Worm (Caenorhabditis elegans) whole organism, mixed stage, embryonic: ENCODE results near the gene F59H6.14.
"Not testable (repeated sequence)": the region's sequence is repeated elsewhere in the genome, so short reads cannot be mapped to it uniquely, and the experiment has no call there.

Source experiments
- M03D4.4 ChIP-seq: sonication (generic microtip); optimal IDR thresholded peaks from 2 replicates; lab custom pipeline; 2017; ENCODE audit warnings: mild to moderate bottlenecking, missing genetic modification characterization, missing compliant biosample characterization
- bed-3 ChIP-seq: fragments of 200-800 bp; sonication (Bioruptor generic); optimal IDR thresholded peaks from 3 replicates; lab custom pipeline; 2018; ENCODE audit warnings: mild to moderate bottlenecking, missing genetic modification characterization, moderate library complexity, missing compliant biosample characterization
- blmp-1 ChIP-seq: fragments of 150-350 bp; optimal IDR thresholded peaks from 2 replicates; lab custom pipeline; 2014; ENCODE audit warnings: missing biosample characterization, missing genetic modification characterization
- ceh-39 ChIP-seq: fragments of 150-350 bp; optimal IDR thresholded peaks from 2 replicates; lab custom pipeline; 2014; ENCODE audit warnings: missing biosample characterization, missing genetic modification characterization
- ceh-43 ChIP-seq: fragments of 200-800 bp; sonication (Bioruptor generic); optimal IDR thresholded peaks from 2 replicates; lab custom pipeline; 2018; ENCODE audit warnings: mild to moderate bottlenecking, missing genetic modification characterization, moderate library complexity, missing compliant biosample characterization
- ceh-83 ChIP-seq: fragments of 200-800 bp; sonication (Bioruptor generic); optimal IDR thresholded peaks from 2 replicates; lab custom pipeline; 2018; ENCODE audit warnings: mild to moderate bottlenecking, missing genetic modification characterization, missing compliant biosample characterization
- ces-1 ChIP-seq: fragments of 150-350 bp; optimal IDR thresholded peaks from 2 replicates; lab custom pipeline; 2014; ENCODE audit warnings: missing biosample characterization, missing genetic modification reagents, missing genetic modification characterization
- cnd-1 ChIP-seq: fragments of 200-800 bp; sonication (Bioruptor generic); optimal IDR thresholded peaks from 2 replicates; lab custom pipeline; 2018; ENCODE audit warnings: mild to moderate bottlenecking, missing genetic modification characterization, missing compliant biosample characterization
- drap-1 ChIP-seq: fragments of 200-800 bp; sonication (Bioruptor generic); optimal IDR thresholded peaks from 3 replicates; lab custom pipeline; 2018; ENCODE audit warnings: mild to moderate bottlenecking, missing genetic modification characterization, missing compliant biosample characterization
- elt-1 ChIP-seq: sonication (generic microtip); optimal IDR thresholded peaks from 2 replicates; lab custom pipeline; 2017; ENCODE audit warnings: missing genetic modification characterization, mild to moderate bottlenecking, missing compliant biosample characterization, antibody characterized with exemption, moderate library complexity, borderline replicate concordance; ENCODE audit not compliant: insufficient read depth
- flh-1 ChIP-seq: fragments of 200-800 bp; sonication (Bioruptor generic); optimal IDR thresholded peaks from 2 replicates; lab custom pipeline; 2018; ENCODE audit warnings: mild to moderate bottlenecking, missing genetic modification characterization, moderate library complexity, missing compliant biosample characterization
- ham-2 ChIP-seq: fragments of 200-800 bp; sonication (Bioruptor generic); optimal IDR thresholded peaks from 2 replicates; lab custom pipeline; 2018; ENCODE audit warnings: mild to moderate bottlenecking, missing genetic modification characterization, missing compliant biosample characterization
- hlh-1 ChIP-seq: fragments of 150-350 bp; optimal IDR thresholded peaks from 2 replicates; lab custom pipeline; 2014; ENCODE audit warnings: missing biosample characterization, missing genetic modification reagents, missing genetic modification characterization
- lin-13 ChIP-seq: fragments of 150-350 bp; optimal IDR thresholded peaks from 2 replicates; lab custom pipeline; 2014; ENCODE audit warnings: missing biosample characterization, missing genetic modification characterization
- lin-32 ChIP-seq: fragments of 200-800 bp; sonication (Bioruptor generic); optimal IDR thresholded peaks from 2 replicates; lab custom pipeline; 2018; ENCODE audit warnings: mild to moderate bottlenecking, missing genetic modification characterization, missing compliant biosample characterization
- lsy-2 ChIP-seq: fragments of 150-350 bp; optimal IDR thresholded peaks from 2 replicates; lab custom pipeline; 2014; ENCODE audit warnings: missing biosample characterization, missing genetic modification characterization
- mab-5 ChIP-seq: fragments of 150-350 bp; optimal IDR thresholded peaks from 2 replicates; lab custom pipeline; 2014; ENCODE audit warnings: missing biosample characterization, missing genetic modification characterization
- mep-1 ChIP-seq: fragments of 150-350 bp; optimal IDR thresholded peaks from 2 replicates; lab custom pipeline; 2017; ENCODE audit warnings: missing biosample characterization, missing genetic modification reagents, missing genetic modification characterization, inconsistent platforms
- mls-2 ChIP-seq: sonication (generic microtip); optimal IDR thresholded peaks from 2 replicates; lab custom pipeline; 2016; ENCODE audit warnings: mild to moderate bottlenecking, missing genetic modification characterization, moderate library complexity, missing compliant biosample characterization
- nhr-2 ChIP-seq: fragments of 150-350 bp; optimal IDR thresholded peaks from 2 replicates; lab custom pipeline; 2014; ENCODE audit warnings: missing biosample characterization, missing genetic modification characterization
- nhr-237 ChIP-seq: fragments of 150-350 bp; optimal IDR thresholded peaks from 2 replicates; lab custom pipeline; 2014; ENCODE audit warnings: missing biosample characterization, missing genetic modification characterization
- nhr-28 ChIP-seq: fragments of 150-350 bp; optimal IDR thresholded peaks from 2 replicates; lab custom pipeline; 2014; ENCODE audit warnings: missing biosample characterization, missing genetic modification characterization
- nhr-76 ChIP-seq: sonication (generic microtip); optimal IDR thresholded peaks from 2 replicates; lab custom pipeline; 2017; ENCODE audit warnings: missing biosample characterization, missing genetic modification characterization
- pha-4 ChIP-seq: fragments of 150-350 bp; optimal IDR thresholded peaks from 2 replicates; lab custom pipeline; 2018; ENCODE audit warnings: missing biosample characterization, missing genetic modification reagents, missing genetic modification characterization
- sem-2 ChIP-seq: fragments of 200-800 bp; sonication (Bioruptor generic); optimal IDR thresholded peaks from 2 replicates; lab custom pipeline; 2018; ENCODE audit warnings: mild to moderate bottlenecking, missing genetic modification characterization, missing compliant biosample characterization
- snpc-4 ChIP-seq: fragments of 150-350 bp; optimal IDR thresholded peaks from 2 replicates; lab custom pipeline; 2014; ENCODE audit warnings: missing biosample characterization, missing genetic modification characterization
- sptf-1 ChIP-seq: sonication (generic microtip); optimal IDR thresholded peaks from 2 replicates; lab custom pipeline; 2017; ENCODE audit warnings: mild to moderate bottlenecking, missing genetic modification characterization, moderate library complexity, missing compliant biosample characterization
- tbx-8 ChIP-seq: fragments of 200-800 bp; sonication (Bioruptor generic); optimal IDR thresholded peaks from 2 replicates; lab custom pipeline; 2018; ENCODE audit warnings: mild to moderate bottlenecking, missing genetic modification characterization, moderate library complexity, missing compliant biosample characterization
- unc-120 ChIP-seq: sonication (generic microtip); optimal IDR thresholded peaks from 2 replicates; lab custom pipeline; 2017; ENCODE audit warnings: missing genetic modification characterization, missing compliant biosample characterization; ENCODE audit not compliant: poor library complexity, severe bottlenecking
- unc-39 ChIP-seq: fragments of 150-350 bp; optimal IDR thresholded peaks from 2 replicates; lab custom pipeline; 2014; ENCODE audit warnings: missing biosample characterization, missing genetic modification characterization
- unc-62 ChIP-seq: fragments of 150-350 bp; optimal IDR thresholded peaks from 2 replicates; lab custom pipeline; 2014; ENCODE audit warnings: missing biosample characterization, missing genetic modification reagents, missing genetic modification characterization
- zip-8 ChIP-seq: fragments of 150-350 bp; optimal IDR thresholded peaks from 2 replicates; lab custom pipeline; 2014; ENCODE audit warnings: missing biosample characterization, missing genetic modification characterization
- ztf-11 ChIP-seq: fragments of 150-350 bp; optimal IDR thresholded peaks from 2 replicates; lab custom pipeline; 2014; ENCODE audit warnings: missing biosample characterization, missing genetic modification characterization

The F59H6.14 gene

DNA sequence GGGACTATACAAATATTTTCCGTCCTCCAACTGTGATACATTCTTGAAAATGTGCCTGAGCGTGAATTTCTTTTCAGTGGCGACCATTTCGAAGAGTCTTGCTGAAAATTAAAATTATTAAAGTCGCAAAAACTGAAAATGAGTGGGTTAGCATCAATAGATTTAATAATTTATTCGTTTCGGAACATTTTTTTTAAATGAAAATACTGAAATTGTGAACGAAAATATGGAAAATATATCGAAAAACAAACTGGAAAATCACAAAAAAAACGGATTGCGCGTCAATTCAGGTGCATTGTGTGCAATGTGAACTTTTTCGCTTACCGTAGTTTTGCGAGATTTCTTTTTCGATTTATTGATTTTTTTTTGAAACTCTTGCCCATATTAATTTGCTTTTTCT lies 1.5 kb upstream of the F59H6.14 start, which contains the start of gene bath-5:
Gene bath-5, minus strand, starts transcription at position 101 of the 400 bp plus-strand sequence.
- TF ChIP-seq lin-13 (tag; lab: Kevin White, UChicago), result no peak
- no peak for TF ChIP-seq ceh-83 (GFP tag; lab: Kevin White, UChicago)
- no peak for TF ChIP-seq mls-2 (tag; lab: Kevin White, UChicago)
- no peak for TF ChIP-seq nhr-2 (tag; lab: Kevin White, UChicago)
- no peak for TF ChIP-seq mab-5 (tag; lab: Kevin White, UChicago)
- no peak for TF ChIP-seq flh-1 (GFP tag; lab: Kevin White, UChicago)
- TF ChIP-seq ztf-11, result no peak
- TF ChIP-seq drap-1 (GFP tag; lab: Kevin White, UChicago), result no peak
- TF ChIP-seq cnd-1 (tag; lab: Kevin White, UChicago), result no peak
- TF ChIP-seq snpc-4 (tag; lab: Kevin White, UChicago), result no peak
- TF ChIP-seq unc-39 (tag; lab: Kevin White, UChicago), result no peak
- TF ChIP-seq sptf-1 (tag; lab: Kevin White, UChicago), result no peak
- no peak for TF ChIP-seq nhr-28 (tag; lab: Kevin White, UChicago)
- TF ChIP-seq mep-1 (tag; lab: Kevin White, UChicago), result no peak
- no peak for TF ChIP-seq sem-2 (GFP tag; lab: Kevin White, UChicago)
- TF ChIP-seq unc-62 (GFP tag; lab: Kevin White, UChicago), result no peak
- no peak for TF ChIP-seq hlh-1
- TF ChIP-seq, all 35 proteins: peak for 0

DNA sequence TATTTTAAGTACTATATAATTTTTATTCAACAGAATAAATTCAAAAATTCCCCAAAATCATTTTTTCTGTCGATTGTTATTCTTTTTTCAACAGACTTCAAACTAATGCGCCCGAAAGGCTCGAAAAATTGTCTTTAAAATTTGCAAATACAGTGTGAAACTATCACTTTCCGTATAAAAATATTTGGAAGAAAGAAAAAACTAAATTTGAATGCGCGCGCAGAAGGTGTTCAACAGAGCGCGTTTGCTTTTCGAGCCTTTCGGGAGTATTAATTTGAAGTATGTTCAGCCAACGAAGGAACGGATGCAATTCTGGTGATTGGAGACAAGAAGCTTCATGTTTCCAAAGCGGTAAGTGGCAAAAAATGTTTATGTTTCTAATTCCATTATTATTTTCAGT lies 1.1 kb upstream of the F59H6.14 start, which contains the start of gene btb-4:
Gene btb-4, plus strand, starts transcription at position 35 of the 400 bp plus-strand sequence.
- TF ChIP-seq snpc-4 (tag; lab: Kevin White, UChicago); mep-1 (tag; lab: Kevin White, UChicago); unc-62 (GFP tag; lab: Kevin White, UChicago): not testable (repeated sequence)
- TF ChIP-seq, all 35 proteins: peak for 0; not testable (repeated sequence) for 35

DNA sequence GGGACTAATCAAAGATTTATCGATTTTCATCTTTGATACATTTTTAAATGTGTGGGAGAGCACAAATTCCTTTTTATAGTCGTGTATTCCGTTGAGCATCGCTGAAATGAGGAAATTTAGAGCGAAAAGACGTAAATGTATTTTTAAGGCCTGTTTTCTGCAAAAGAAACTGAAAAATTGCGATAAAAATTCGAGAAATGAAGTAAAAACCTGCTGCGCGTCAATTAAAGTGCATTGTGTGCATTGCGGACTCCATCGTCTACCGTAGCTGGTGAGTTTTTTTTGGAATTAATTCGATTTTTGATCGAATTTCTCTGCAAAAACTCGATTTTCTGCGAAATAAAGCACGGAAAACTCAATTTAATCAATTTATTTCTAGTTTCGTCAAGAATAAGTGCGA lies 5.9 kb downstream of the F59H6.14 start, which contains the start of gene bath-19:
Gene bath-19, minus strand, starts transcription at position 101 of the 400 bp plus-strand sequence.
- TF ChIP-seq unc-39 (tag; lab: Kevin White, UChicago) (no peak), pha-4 (tag; lab: Kevin White, UChicago) (no peak), ces-1 (GFP tag; lab: Kevin White, UChicago) (no peak), elt-1 (tag; lab: Kevin White, UChicago) (no peak), bed-3 (GFP tag; lab: Kevin White, UChicago) (no peak), ceh-83 (GFP tag; lab: Kevin White, UChicago) (no peak), nhr-28 (tag; lab: Kevin White, UChicago) (no peak), tbx-8 (no peak), nhr-2 (tag; lab: Kevin White, UChicago) (no peak), ham-2 (GFP tag; lab: Kevin White, UChicago) (no peak), ceh-43 (GFP tag; lab: Kevin White, UChicago) (no peak), nhr-237 (tag; lab: Kevin White, UChicago) (no peak), unc-120 (tag; lab: Kevin White, UChicago) (no peak)

DNA sequence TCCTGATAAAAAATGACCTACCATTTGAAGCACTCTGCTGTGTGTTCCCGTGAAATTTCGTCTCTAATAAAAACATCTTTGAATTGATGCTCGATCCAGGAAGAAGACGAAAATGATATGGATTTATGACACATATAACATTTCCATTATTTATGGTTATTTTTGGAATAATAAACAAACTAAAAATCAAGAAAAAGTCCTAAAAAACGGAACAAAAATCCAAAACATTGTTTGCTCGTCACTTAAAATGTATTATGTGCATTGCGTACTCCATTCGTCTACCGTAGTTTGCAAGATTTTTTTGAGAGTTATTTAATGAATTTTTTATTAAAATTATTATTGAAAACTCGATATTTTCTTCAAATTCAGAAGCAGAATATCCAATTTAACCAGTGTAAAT lies 9.1 kb downstream of the F59H6.14 start, which contains the start of gene bath-20:
Gene bath-20, minus strand, starts transcription at position 101 of the 400 bp plus-strand sequence.
- TF ChIP-seq zip-8 (no peak), elt-1 (tag; lab: Kevin White, UChicago) (no peak), blmp-1 (tag; lab: Kevin White, UChicago) (no peak), mab-5 (tag; lab: Kevin White, UChicago) (no peak), lin-32 (GFP tag; lab: Kevin White, UChicago) (no peak), M03D4.4 (tag; lab: Kevin White, UChicago) (no peak), unc-62 (GFP tag; lab: Kevin White, UChicago) (no peak), mep-1 (tag; lab: Kevin White, UChicago) (no peak), sem-2 (GFP tag; lab: Kevin White, UChicago) (no peak), hlh-1 (no peak)

DNA sequence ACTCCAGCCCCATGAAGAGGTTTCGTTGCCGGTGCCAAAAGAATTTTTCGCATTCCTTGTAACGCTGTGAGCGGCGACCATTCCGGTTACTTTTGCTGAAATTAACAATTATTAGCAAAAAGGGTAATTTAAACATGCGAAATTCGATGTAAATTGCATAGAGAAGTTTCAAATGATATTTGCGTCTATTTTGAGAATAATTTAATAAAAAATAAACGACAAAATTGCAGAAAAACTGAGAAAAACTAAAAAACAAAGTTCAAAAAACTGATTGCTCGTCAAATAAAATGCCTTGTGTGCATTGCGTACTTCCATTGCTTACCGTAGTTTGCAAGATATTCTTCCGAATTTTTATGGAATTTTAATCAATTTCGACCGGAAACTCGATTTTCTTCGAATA lies 12.1 kb downstream of the F59H6.14 start, which contains the start of gene bath-24:
Gene bath-24, minus strand, starts transcription at position 101 of the 400 bp plus-strand sequence.
- TF ChIP-seq cnd-1 (tag; lab: Kevin White, UChicago) (no peak), drap-1 (GFP tag; lab: Kevin White, UChicago) (no peak), ztf-11 (no peak), tbx-8 (no peak), mep-1 (tag; lab: Kevin White, UChicago) (no peak), blmp-1 (tag; lab: Kevin White, UChicago) (no peak), ceh-43 (GFP tag; lab: Kevin White, UChicago) (no peak), unc-39 (tag; lab: Kevin White, UChicago) (no peak), lsy-2 (tag; lab: Kevin White, UChicago) (no peak), ceh-39 (tag; lab: Kevin White, UChicago) (no peak), sem-2 (GFP tag; lab: Kevin White, UChicago) (no peak), pha-4 (tag; lab: Kevin White, UChicago) (no peak), unc-62 (GFP tag; lab: Kevin White, UChicago) (no peak), nhr-76 (tag; lab: Kevin White, UChicago) (no peak), snpc-4 (tag; lab: Kevin White, UChicago) (no peak), zip-8 (no peak), M03D4.4 (tag; lab: Kevin White, UChicago) (no peak), nhr-2 (tag; lab: Kevin White, UChicago) (no peak), elt-1 (tag; lab: Kevin White, UChicago) (no peak)
